Worm (Caenorhabditis elegans): ENCODE data around the gene klp-19.

- TF ChIP-seq aly-1 (tag; optimal IDR thresholded peaks at IDR 0.05) (no peak), ama-1 (optimal IDR thresholded peaks at IDR 0.05) (no peak), sea-1 (GFP tag; conservative IDR thresholded peaks at IDR 0.05) (no peak), tbx-11 (GFP tag; IDR thresholded peaks at IDR 0.05) (no peak), hnd-1 (tag; optimal IDR thresholded peaks at IDR 0.05) (no peak), flt-1 (GFP tag; IDR thresholded peaks at IDR 0.05) (no peak), B0310.2 (tag; optimal IDR thresholded peaks at IDR 0.05) (no peak), hmbx-1 (tag; optimal IDR thresholded peaks at IDR 0.05) (no peak), tra-4 (tag; optimal IDR thresholded peaks at IDR 0.05) (no peak)
These were observed 17.7 kb upstream of the klp-19 start, which contains the start of gene F53A2.1 for ce11 chrIII:13324739-13325138.

Data from whole organism, early embryonic.